Worm (Caenorhabditis elegans): ENCODE results near the gene ccm-2.

ccm-2 gene

ce11 chrIV:1824065-1824531, 10.3 kb upstream of the ccm-2 start, which contains the start of gene cmk-1 (continued):
- TF ChIP-seq ceh-9 (tag; optimal IDR thresholded peaks at IDR 0.05) (no peak), hlh-13 (GFP tag; optimal IDR thresholded peaks at IDR 0.05) (no peak), Y22D7AL.16 (tag; optimal IDR thresholded peaks at IDR 0.05) (no peak), ceh-14 (tag; optimal IDR thresholded peaks at IDR 0.05) (peak; percentile 81), ceh-18 (tag; optimal IDR thresholded peaks at IDR 0.05) (peak; percentile 91), hlh-30 (tag; optimal IDR thresholded peaks at IDR 0.05; ENCODE audit: insufficient read depth) (peak; percentile 62), nhr-232 (tag; optimal IDR thresholded peaks at IDR 0.05) (no peak), unc-3 (GFP tag; conservative IDR thresholded peaks at IDR 0.05) (no peak), unc-3 (tag; optimal IDR thresholded peaks at IDR 0.05) (no peak), unc-55 (GFP tag; optimal IDR thresholded peaks at IDR 0.05) (peak; percentile 40), pax-1 (tag; optimal IDR thresholded peaks at IDR 0.05) (no peak), tbx-7 (tag; optimal IDR thresholded peaks at IDR 0.05) (no peak), ceh-45 (GFP tag; IDR thresholded peaks at IDR 0.05) (no peak), hlh-6 (tag; optimal IDR thresholded peaks at IDR 0.05) (no peak), pha-4 (tag; optimal IDR thresholded peaks at IDR 0.05) (no peak), pros-1 (tag; optimal IDR thresholded peaks at IDR 0.05) (no peak), hlh-8 (tag; optimal IDR thresholded peaks at IDR 0.05) (no peak), elt-4 (tag; optimal IDR thresholded peaks at IDR 0.05) (no peak), ttx-3 (tag; optimal IDR thresholded peaks at IDR 0.05) (no peak)

- TF ChIP-seq unc-42 (tag; optimal IDR thresholded peaks at IDR 0.05) (peak; percentile 46), ceh-2 (tag; optimal IDR thresholded peaks at IDR 0.05) (no peak)
These were observed 8.6 kb upstream of the ccm-2 start for ce11 chrIV:1825789-1826188.

- TF ChIP-seq zip-5 (tag; optimal IDR thresholded peaks at IDR 0.05) (no peak), tbx-2 (tag; optimal IDR thresholded peaks at IDR 0.05) (no peak), mec-3 (tag; optimal IDR thresholded peaks at IDR 0.05; ENCODE audit: borderline replicate concordance) (no peak), pha-2 (tag; optimal IDR thresholded peaks at IDR 0.05) (no peak), nhr-232 (tag; optimal IDR thresholded peaks at IDR 0.05) (no peak), ets-4 (tag; optimal IDR thresholded peaks at IDR 0.05) (no peak), ref-2 (tag; optimal IDR thresholded peaks at IDR 0.05) (peak; percentile 6), pax-1 (tag; optimal IDR thresholded peaks at IDR 0.05) (no peak), unc-3 (GFP tag; conservative IDR thresholded peaks at IDR 0.05) (no peak), unc-3 (tag; optimal IDR thresholded peaks at IDR 0.05) (no peak), pha-4 (tag; optimal IDR thresholded peaks at IDR 0.05) (no peak), pag-3 (tag; optimal IDR thresholded peaks at IDR 0.05; ENCODE audit: borderline replicate concordance) (no peak), ceh-48 (tag; optimal IDR thresholded peaks at IDR 0.05) (no peak), dmd-4 (tag; optimal IDR thresholded peaks at IDR 0.05; ENCODE audit: borderline replicate concordance) (no peak), tbx-7 (tag; optimal IDR thresholded peaks at IDR 0.05) (no peak), sox-4 (tag; optimal IDR thresholded peaks at IDR 0.05) (no peak), ceh-22 (tag; optimal IDR thresholded peaks at IDR 0.05) (no peak), ceh-31 (tag; optimal IDR thresholded peaks at IDR 0.05) (peak; percentile 4), unc-86 (tag; optimal IDR thresholded peaks at IDR 0.05) (no peak), ceh-24 (tag; optimal IDR thresholded peaks at IDR 0.05) (no peak), elt-2 (tag; optimal IDR thresholded peaks at IDR 0.05) (no peak), hlh-13 (GFP tag; optimal IDR thresholded peaks at IDR 0.05) (no peak), ceh-2 (tag; optimal IDR thresholded peaks at IDR 0.05) (no peak), unc-42 (tag; optimal IDR thresholded peaks at IDR 0.05) (peak; percentile 95), K09A11.1 (tag; optimal IDR thresholded peaks at IDR 0.05; ENCODE audit: insufficient read depth) (no peak), odd-2 (tag; optimal IDR thresholded peaks at IDR 0.05) (no peak), ceh-14 (tag; optimal IDR thresholded peaks at IDR 0.05) (peak; percentile 29), syd-9 (tag; optimal IDR thresholded peaks at IDR 0.05) (no peak), hlh-8 (tag; optimal IDR thresholded peaks at IDR 0.05) (no peak), gmeb-2 (tag; optimal IDR thresholded peaks at IDR 0.05) (no peak), C08G9.2 (tag; optimal IDR thresholded peaks at IDR 0.05) (no peak), ceh-9 (tag; optimal IDR thresholded peaks at IDR 0.05) (no peak)
These were observed 7.7 kb upstream of the ccm-2 start for ce11 chrIV:1826737-1827136.

Data from whole organism, late embryonic.